Fruit fly (Drosophila melanogaster) S2 (cell line): Measurements from ENCODE around the gene Zasp67.
"Not testable (repeated sequence)": the region's sequence is repeated elsewhere in the genome, so short reads cannot be mapped to it uniquely, and the experiment has no call there.

Experiments
- CG8478 ChIP-seq: fragments of >200 bp; optimal IDR thresholded peaks from 2 replicates; lab custom pipeline; 2018
- CTCF ChIP-seq, 2 experiments: fragments of >200 bp; optimal IDR thresholded peaks; 2 replicates each; lab custom pipeline; 2018

Gene Zasp67

dm6 chr3L:9820248-9820647 is 22.8 kb upstream of the Zasp67 start:
- TF ChIP-seq CTCF (optimal IDR thresholded peaks at IDR 0.05; lab: Kevin White, UChicago) (no peak), CG8478 (no peak)

- TF ChIP-seq CTCF (optimal IDR thresholded peaks at IDR 0.05; lab: Kevin White, UChicago) (no peak), CG8478 (no peak)
These were observed 18.2 kb upstream of the Zasp67 start for dm6 chr3L:9815705-9816104.

dm6 chr3L:9814621-9815020 is 17.1 kb upstream of the Zasp67 start:
- TF ChIP-seq CG8478 (no peak), CTCF (optimal IDR thresholded peaks at IDR 0.05; lab: Kevin White, UChicago) (no peak)

- TF ChIP-seq CTCF (optimal IDR thresholded peaks at IDR 0.05; lab: Kevin White, UChicago) (no peak), CG8478 (no peak)
These were observed 15.9 kb upstream of the Zasp67 start, which contains the start of gene CG43897 for dm6 chr3L:9813345-9813897. CG43897 (plus strand) TSS chr3L:9813847.

dm6 chr3L:9804125-9804524 is 6.6 kb upstream of the Zasp67 start, which contains the start of gene Ilp4:
Ilp4 (minus strand) TSS chr3L:9804263.
- TF ChIP-seq CTCF (optimal IDR thresholded peaks at IDR 0.05; lab: Kevin White, UChicago): no peak

- TF ChIP-seq CTCF (optimal IDR thresholded peaks at IDR 0.05; lab: Kevin White, UChicago): no peak
- TF ChIP-seq CG8478: no peak
These were observed 4.5 kb upstream of the Zasp67 start, which contains the start of gene Ilp3 for dm6 chr3L:9802020-9802419. Ilp3 (minus strand) TSS chr3L:9802120.

dm6 chr3L:9799398-9799797 is 1.9 kb upstream of the Zasp67 start, which contains the start of gene Ilp2:
Ilp2 (plus strand) TSS chr3L:9799698.
- TF ChIP-seq CTCF (optimal IDR thresholded peaks at IDR 0.05; lab: Kevin White, UChicago): no peak
- TF ChIP-seq CG8478: no peak

- not testable (repeated sequence) for TF ChIP-seq CTCF (optimal IDR thresholded peaks at IDR 0.05; lab: Kevin White, UChicago); CG8478
These were observed 633 bp upstream of the Zasp67 start, which contains the start of gene Ilp1 for dm6 chr3L:9798120-9798519. Ilp1 (plus strand) TSS chr3L:9798420.

dm6 chr3L:9786746-9787145 is 10.7 kb downstream of the Zasp67 start, which contains the start of gene CG32052:
CG32052 (plus strand) TSS chr3L:9787046.
- TF ChIP-seq CTCF (optimal IDR thresholded peaks at IDR 0.05; lab: Kevin White, UChicago) (no peak), CG8478 (no peak)

dm6 chr3L:9776804-9777393 is 20.6 kb downstream of the Zasp67 start:
- TF ChIP-seq CG8478 (no peak), CTCF (optimal IDR thresholded peaks at IDR 0.05; lab: Kevin White, UChicago) (no peak)

- no peak for TF ChIP-seq CTCF (optimal IDR thresholded peaks at IDR 0.05; lab: Kevin White, UChicago)
- no peak for TF ChIP-seq CG8478
These were observed 21.8 kb downstream of the Zasp67 start for dm6 chr3L:9775728-9776127.

dm6 chr3L:9768385-9768784 is 29.1 kb downstream of the Zasp67 start:
- TF ChIP-seq CG8478: no peak
- no peak for TF ChIP-seq CTCF (optimal IDR thresholded peaks at IDR 0.05; lab: Kevin White, UChicago)

- TF ChIP-seq CTCF (optimal IDR thresholded peaks at IDR 0.05; lab: Kevin White, UChicago): no peak
- no peak for TF ChIP-seq CG8478
These were observed 29.7 kb downstream of the Zasp67 start for dm6 chr3L:9767636-9768358.

- TF ChIP-seq CG8478 (no peak), CTCF (optimal IDR thresholded peaks at IDR 0.05; lab: Kevin White, UChicago) (no peak)
These were observed 31.1 kb downstream of the Zasp67 start for dm6 chr3L:9766364-9766763.

dm6 chr3L:9765710-9766005 is 31.8 kb downstream of the Zasp67 start:
- TF ChIP-seq CG8478 (no peak), CTCF (optimal IDR thresholded peaks at IDR 0.05; lab: Kevin White, UChicago) (no peak)
